Worm (Caenorhabditis elegans) whole organism, young adult: ENCODE measurements around the gene Y69A2AR.23.

Experiments
- ceh-58 ChIP-seq: fragments of 200-800 bp; sonication (Bioruptor generic); IDR thresholded peaks from 2 replicates; pipeline ENCODE4 v1.3.6; 2022; ENCODE audit warnings: missing genetic modification characterization, missing compliant biosample characterization
- hlh-12 ChIP-seq: sonication (generic microtip); optimal IDR thresholded peaks from 2 replicates; lab custom pipeline; 2016; ENCODE audit warnings: missing genetic modification characterization, missing compliant biosample characterization

- no peak for TF ChIP-seq ceh-58 (GFP tag; lab: Robert Waterston, UW)
- TF ChIP-seq hlh-12 (tag; lab: Kevin White, UChicago): no peak
Measured at ce11 chrIV:2573122-2573521, 21.6 kb upstream of the Y69A2AR.23 start.
